Worm (Caenorhabditis elegans): ENCODE results near the gene clec-178.

clec-178 gene

DNA sequence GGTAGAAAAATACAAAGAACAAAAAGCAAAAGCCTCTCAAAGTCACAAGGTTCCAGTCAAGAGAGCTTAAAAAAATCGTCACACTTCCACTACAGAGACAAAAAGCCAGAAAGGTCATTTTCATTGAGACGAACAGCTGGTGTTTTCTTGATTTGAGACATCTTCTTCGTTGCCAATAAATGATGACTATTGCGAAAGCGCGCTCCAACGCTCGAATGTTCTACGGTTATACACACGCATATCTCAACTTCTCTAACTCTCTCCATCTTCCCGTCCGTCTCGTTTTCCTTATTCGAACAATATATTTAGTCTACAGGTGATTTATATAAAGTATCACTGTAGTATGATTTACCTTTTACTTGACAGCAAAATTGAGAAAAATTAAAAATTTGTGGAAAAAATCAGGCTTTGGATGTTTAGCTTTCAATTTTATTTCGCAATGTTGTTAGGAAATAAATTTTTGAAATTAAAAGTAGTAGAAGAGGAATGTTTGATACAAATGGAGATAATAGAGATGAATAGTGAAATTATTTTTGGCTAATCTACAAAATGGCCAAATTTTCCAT, 11.7 kb downstream of the clec-178 start (continued):
- TF ChIP-seq fkh-10 (GFP tag; optimal IDR thresholded peaks at IDR 0.05) (no peak), nhr-25 (tag; optimal IDR thresholded peaks at IDR 0.05; ENCODE audit: borderline replicate concordance, insufficient read depth) (peak; percentile 61), ceh-20 (GFP tag; IDR thresholded peaks at IDR 0.05) (0 out of 2 replicates have a peak, but pooled peaks have one; percentile 12), zip-2 (tag; optimal IDR thresholded peaks at IDR 0.05) (no peak), vab-7 (GFP tag; IDR thresholded peaks at IDR 0.05) (no peak), lsy-2 (tag; optimal IDR thresholded peaks at IDR 0.05) (peak in 1 of 2 experiments; percentile 59), daf-19 (GFP tag; conservative IDR thresholded peaks at IDR 0.05) (no peak), nhr-237 (tag; optimal IDR thresholded peaks at IDR 0.05) (no peak), egl-27 (tag; optimal IDR thresholded peaks at IDR 0.05) (no peak), nhr-28 (tag; optimal IDR thresholded peaks at IDR 0.05) (peak; percentile 74), nhr-102 (tag; optimal IDR thresholded peaks at IDR 0.05) (no peak), pqm-1 (tag; optimal IDR thresholded peaks at IDR 0.05) (no peak), Y48G9A.11 (GFP tag; IDR thresholded peaks at IDR 0.05) (no peak), D1046.2 (GFP tag; IDR thresholded peaks at IDR 0.05) (no peak), dmd-8 (GFP tag; IDR thresholded peaks at IDR 0.05) (no peak), nhr-111 (GFP tag; optimal IDR thresholded peaks at IDR 0.05) (no peak), hmg-1.1 (GFP tag; IDR thresholded peaks at IDR 0.05) (peak; percentile 53; the same call in 1 of the 2 replicates), set-16 (GFP tag; IDR thresholded peaks at IDR 0.05) (no peak), lin-1 (GFP tag; IDR thresholded peaks at IDR 0.05) (no peak), ceh-62 (tag; optimal IDR thresholded peaks at IDR 0.05) (no peak), hif-1 (tag; optimal IDR thresholded peaks at IDR 0.05) (peak in 1 of 2 experiments; percentile 58), madf-5 (GFP tag; IDR thresholded peaks at IDR 0.05) (no peak), mxl-2 (GFP tag; conservative IDR thresholded peaks at IDR 0.05) (no peak), nhr-48 (tag; optimal IDR thresholded peaks at IDR 0.05) (peak; percentile 9), hlh-11 (tag; optimal IDR thresholded peaks at IDR 0.05) (peak; percentile 81), ceh-44 (GFP tag; IDR thresholded peaks at IDR 0.05) (no peak), mes-2 (tag; optimal IDR thresholded peaks at IDR 0.05; ENCODE audit: poor library complexity, severe bottlenecking) (peak; percentile 37), snpc-4 (tag; optimal IDR thresholded peaks at IDR 0.05) (no peak), skn-1 (tag; optimal IDR thresholded peaks at IDR 0.05) (no peak)

DNA sequence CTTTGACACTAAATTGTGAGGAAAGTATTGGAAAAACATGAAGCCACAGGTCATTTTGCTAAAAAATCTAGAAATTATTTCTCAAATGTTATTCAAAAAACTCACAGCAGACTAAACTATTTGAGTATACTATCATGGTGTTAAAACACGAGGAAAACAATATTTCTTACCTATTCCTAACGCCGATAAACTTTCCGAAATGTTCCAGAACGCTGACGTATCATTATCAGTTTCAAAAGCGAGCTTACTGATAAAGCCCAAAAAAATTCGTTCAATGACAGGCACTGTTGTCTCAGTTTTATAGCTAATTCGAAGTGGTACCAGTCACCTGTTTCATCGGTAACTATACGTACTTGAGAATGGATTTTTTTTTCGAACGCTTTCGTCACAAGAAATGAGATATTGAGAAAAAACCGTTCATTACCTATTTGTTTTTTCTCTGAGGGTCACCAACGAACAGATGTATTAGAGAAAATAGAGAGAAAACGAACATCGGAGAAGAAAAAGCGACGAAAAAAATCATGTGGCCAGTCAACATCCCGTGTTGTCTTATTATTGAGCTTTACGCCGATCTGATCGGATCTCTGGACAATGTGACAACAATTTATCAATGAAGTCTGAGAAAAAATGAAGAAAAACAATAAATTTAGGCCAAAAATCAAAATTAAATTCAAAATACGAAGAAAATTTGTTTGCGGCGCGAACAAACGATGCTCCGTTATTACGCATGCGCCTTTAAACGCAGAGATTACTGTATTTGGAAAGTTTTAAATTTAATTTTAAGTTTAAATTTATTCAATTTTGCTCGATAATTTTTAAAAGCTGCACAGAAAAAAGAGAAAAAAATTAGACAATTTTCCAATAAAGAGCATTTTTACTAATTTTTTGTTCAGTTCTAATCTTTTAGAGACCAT, 12.6 kb downstream of the clec-178 start:
- TF ChIP-seq ztf-7 (tag; optimal IDR thresholded peaks at IDR 0.05) (no peak), ceh-62 (tag; optimal IDR thresholded peaks at IDR 0.05) (no peak), hlh-30 (tag; optimal IDR thresholded peaks at IDR 0.05; ENCODE audit: insufficient read depth) (peak; percentile 58), pqm-1 (tag; optimal IDR thresholded peaks at IDR 0.05) (peak; percentile 15), lin-1 (GFP tag; IDR thresholded peaks at IDR 0.05) (0 out of 2 replicates have a peak, but pooled peaks have one; percentile 14), hif-1 (tag; optimal IDR thresholded peaks at IDR 0.05) (no peak), snpc-1.2 (GFP tag; IDR thresholded peaks at IDR 0.05) (peak; percentile 87), daf-16 (GFP tag; optimal IDR thresholded peaks at IDR 0.05) (peak in 1 of 2 experiments; percentile 82), daf-16 (tag; optimal IDR thresholded peaks at IDR 0.05) (peak; percentile 79), snpc-4 (tag; optimal IDR thresholded peaks at IDR 0.05) (no peak), zip-2 (tag; optimal IDR thresholded peaks at IDR 0.05) (peak; percentile 1), Y48G9A.11 (GFP tag; IDR thresholded peaks at IDR 0.05) (peak; percentile 98), dmd-6 (GFP tag; IDR thresholded peaks at IDR 0.05) (peak; percentile 84), dve-1 (tag; optimal IDR thresholded peaks at IDR 0.05; ENCODE audit: insufficient read depth) (peak; percentile 93), lin-13 (GFP tag; optimal IDR thresholded peaks at IDR 0.05) (peak; percentile 17), hlh-11 (tag; optimal IDR thresholded peaks at IDR 0.05) (peak; percentile 73), nhr-28 (tag; optimal IDR thresholded peaks at IDR 0.05) (peak; percentile 29)
